Fruit fly (Drosophila melanogaster) Kc167 (cell line): ENCODE measurements around the gene Sf3b3.

Experiments used
- Myc ChIP-seq: fragments of >200 bp; optimal IDR thresholded peaks from 2 replicates; lab custom pipeline; 2017; ENCODE audit warnings: missing external identifiers
- Sin3A ChIP-seq: fragments of >200 bp; optimal IDR thresholded peaks from 2 replicates; lab custom pipeline; 2018; ENCODE audit warnings: missing external identifiers
- h ChIP-seq: fragments of >200 bp; optimal IDR thresholded peaks from 3 replicates; lab custom pipeline; 2018; ENCODE audit warnings: missing external identifiers
- insv ChIP-seq: fragments of >200 bp; optimal IDR thresholded peaks from 3 replicates; lab custom pipeline; 2018; ENCODE audit warnings: missing external identifiers
- psq ChIP-seq: fragments of >200 bp; optimal IDR thresholded peaks from 2 replicates; lab custom pipeline; 2017; ENCODE audit warnings: missing external identifiers

DNA sequence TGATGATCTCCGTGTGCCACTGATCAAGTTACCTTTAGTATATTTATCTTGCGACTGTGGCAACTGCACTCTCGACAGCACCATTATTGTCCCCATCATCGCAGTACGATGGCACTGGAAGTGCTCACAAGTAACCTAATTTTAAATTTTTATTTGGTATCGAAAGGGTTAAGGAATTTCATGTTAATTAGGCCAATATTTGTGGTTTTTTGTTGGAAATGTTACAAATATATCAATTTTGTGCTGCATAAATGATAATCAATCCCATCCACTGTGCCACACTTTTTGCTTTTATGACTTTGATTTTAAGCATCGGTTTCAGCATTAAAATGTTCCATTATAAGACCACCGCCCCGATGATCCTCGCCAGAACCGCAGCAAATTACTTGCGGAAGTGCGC lies 10.6 kb downstream of the Sf3b3 start:
- TF ChIP-seq h (lab: Kevin White, UChicago) (no peak), insv (lab: Kevin White, UChicago) (no peak), psq (no peak), Myc (lab: Kevin White, UChicago) (no peak), Sin3A (lab: Kevin White, UChicago) (no peak)
